Worm (Caenorhabditis elegans) whole organism, L1 larva: ENCODE data around the gene znf-706.

ENCODE experiments used
- C04F5.9 ChIP-seq: sonication (generic microtip); optimal IDR thresholded peaks from 2 replicates; lab custom pipeline; 2016; ENCODE audit warnings: missing genetic modification characterization, missing compliant biosample characterization
- F16B12.6 ChIP-seq: fragments of 150-350 bp; optimal IDR thresholded peaks from 2 replicates; lab custom pipeline; 2014; ENCODE audit warnings: missing biosample characterization, missing genetic modification characterization
- Y116A8C.19 ChIP-seq: sonication (generic microtip); optimal IDR thresholded peaks from 2 replicates; lab custom pipeline; 2016; ENCODE audit warnings: missing compliant biosample characterization, missing genetic modification characterization, borderline replicate concordance
- aha-1 ChIP-seq: fragments of 150-350 bp; optimal IDR thresholded peaks from 2 replicates; lab custom pipeline; 2014; ENCODE audit warnings: missing biosample characterization, missing genetic modification characterization
- aly-2 ChIP-seq: fragments of 150-350 bp; optimal IDR thresholded peaks from 2 replicates; lab custom pipeline; 2014; ENCODE audit warnings: missing biosample characterization, missing genetic modification characterization
- blmp-1 ChIP-seq: fragments of 150-350 bp; optimal IDR thresholded peaks from 2 replicates; lab custom pipeline; 2014; ENCODE audit warnings: missing biosample characterization, missing genetic modification characterization
- ceh-88 ChIP-seq: fragments of 200-800 bp; sonication (Bioruptor generic); IDR thresholded peaks from 2 replicates; pipeline ENCODE4 v1.3.6; 2022; ENCODE audit warnings: missing genetic modification characterization, missing compliant biosample characterization
- ceh-90 ChIP-seq: sonication (generic microtip); optimal IDR thresholded peaks from 2 replicates; lab custom pipeline; 2016; ENCODE audit warnings: missing genetic modification characterization, missing compliant biosample characterization
- dsc-1 ChIP-seq: sonication (generic microtip); optimal IDR thresholded peaks from 2 replicates; lab custom pipeline; 2016; ENCODE audit warnings: mild to moderate bottlenecking, missing genetic modification characterization, missing compliant biosample characterization
- efl-1 ChIP-seq, 4 experiments: fragments of 150-350 bp; optimal IDR thresholded peaks in 3 of 4; peaks in 1 of 4; 1 replicate in 1 of 4; 2 replicates in 3 of 4; lab custom pipeline; 2014; ENCODE audit warnings: missing biosample characterization in 2 of 4, missing genetic modification characterization in 2 of 4, missing genetic modification reagents in 2 of 4
- elt-2 ChIP-seq: sonication (generic microtip); optimal IDR thresholded peaks from 2 replicates; lab custom pipeline; 2016; ENCODE audit warnings: missing genetic modification characterization, mild to moderate bottlenecking, inconsistent platforms, missing compliant biosample characterization, missing genetic modification reagents
- elt-3 ChIP-seq, 6 experiments: fragments of 150-350 bp in 1 of 6; sonication (generic microtip); optimal IDR thresholded peaks; 2 replicates each; lab custom pipeline; 2017 to 2018; ENCODE audit warnings: missing biosample characterization in 6 of 6, missing genetic modification characterization in 6 of 6, inconsistent platforms in 1 of 6
- ets-5 ChIP-seq: fragments of 200-800 bp; sonication (Bioruptor generic); IDR thresholded peaks from 2 replicates; pipeline ENCODE4 v1.3.6; 2022; ENCODE audit warnings: missing genetic modification characterization, missing compliant biosample characterization
- fkh-4 ChIP-seq: sonication (generic microtip); optimal IDR thresholded peaks from 2 replicates; lab custom pipeline; 2016; ENCODE audit warnings: missing compliant biosample characterization, missing genetic modification characterization, borderline replicate concordance
- irx-1 ChIP-seq: sonication (generic microtip); optimal IDR thresholded peaks from 2 replicates; lab custom pipeline; 2016; ENCODE audit warnings: missing genetic modification characterization, missing compliant biosample characterization
- isw-1 ChIP-seq: fragments of 200-800 bp; sonication (Bioruptor generic); IDR thresholded peaks from 2 replicates; pipeline ENCODE4 v1.3.6; 2022; ENCODE audit warnings: missing genetic modification characterization, missing compliant biosample characterization
- lin-13 ChIP-seq: fragments of 150-350 bp; optimal IDR thresholded peaks from 2 replicates; lab custom pipeline; 2014; ENCODE audit warnings: missing biosample characterization, missing genetic modification reagents, missing genetic modification characterization
- lin-14 ChIP-seq: fragments of 200-800 bp; sonication (Bioruptor generic); optimal IDR thresholded peaks from 2 replicates; lab custom pipeline; 2018; ENCODE audit warnings: mild to moderate bottlenecking, missing genetic modification characterization, moderate library complexity, missing compliant biosample characterization
- lin-39 ChIP-seq: fragments of 150-350 bp; optimal IDR thresholded peaks from 2 replicates; lab custom pipeline; 2014; ENCODE audit warnings: missing biosample characterization, missing genetic modification reagents, missing genetic modification characterization
- mep-1 ChIP-seq: fragments of 150-350 bp; optimal IDR thresholded peaks from 2 replicates; lab custom pipeline; 2014; ENCODE audit warnings: missing biosample characterization, missing genetic modification characterization
- nhr-12 ChIP-seq: sonication (generic microtip); optimal IDR thresholded peaks from 2 replicates; lab custom pipeline; 2017; ENCODE audit warnings: missing biosample characterization, missing genetic modification characterization
- nhr-47 ChIP-seq: sonication (generic microtip); optimal IDR thresholded peaks from 2 replicates; lab custom pipeline; 2016; ENCODE audit warnings: mild to moderate bottlenecking, missing genetic modification characterization, moderate library complexity, missing compliant biosample characterization
- nhr-77 ChIP-seq: fragments of 150-350 bp; optimal IDR thresholded peaks from 2 replicates; lab custom pipeline; 2014; ENCODE audit warnings: missing biosample characterization, missing genetic modification characterization
- pag-3 ChIP-seq: sonication (generic microtip); optimal IDR thresholded peaks from 2 replicates; lab custom pipeline; 2017; ENCODE audit warnings: missing genetic modification characterization, mild to moderate bottlenecking, missing compliant biosample characterization, antibody characterized with exemption, borderline replicate concordance; ENCODE audit not compliant: insufficient read depth
- pax-3 ChIP-seq: fragments of 200-800 bp; sonication (Bioruptor generic); optimal IDR thresholded peaks from 2 replicates; lab custom pipeline; 2018; ENCODE audit warnings: mild to moderate bottlenecking, missing genetic modification characterization, moderate library complexity, missing compliant biosample characterization
- skn-1 ChIP-seq: fragments of 150-350 bp; optimal IDR thresholded peaks from 2 replicates; lab custom pipeline; 2014; ENCODE audit warnings: missing biosample characterization, missing genetic modification characterization
- snpc-4 ChIP-seq: fragments of 150-350 bp; optimal IDR thresholded peaks from 2 replicates; lab custom pipeline; 2014; ENCODE audit warnings: missing biosample characterization, missing genetic modification characterization
- snu-23 ChIP-seq: sonication (generic microtip); optimal IDR thresholded peaks from 2 replicates; lab custom pipeline; 2016; ENCODE audit warnings: missing genetic modification characterization, missing compliant biosample characterization
- sox-4 ChIP-seq: sonication (generic microtip); optimal IDR thresholded peaks from 2 replicates; lab custom pipeline; 2016; ENCODE audit warnings: missing genetic modification characterization, missing compliant biosample characterization
- sptf-1 ChIP-seq: fragments of 150-350 bp; optimal IDR thresholded peaks from 2 replicates; lab custom pipeline; 2014; ENCODE audit warnings: missing biosample characterization, missing genetic modification characterization
- sup-37 ChIP-seq: fragments of 200-800 bp; sonication (Bioruptor generic); optimal IDR thresholded peaks from 2 replicates; lab custom pipeline; 2018; ENCODE audit warnings: mild to moderate bottlenecking, missing genetic modification characterization, missing compliant biosample characterization
- swsn-7 ChIP-seq: sonication (generic microtip); optimal IDR thresholded peaks from 2 replicates; lab custom pipeline; 2016; ENCODE audit warnings: missing genetic modification characterization, missing compliant biosample characterization
- unc-30 ChIP-seq: sonication (generic microtip); optimal IDR thresholded peaks from 2 replicates; lab custom pipeline; 2017; ENCODE audit warnings: missing biosample characterization, missing genetic modification characterization
- ztf-11 ChIP-seq, 2 experiments: sonication (generic microtip); optimal IDR thresholded peaks; 2 replicates each; lab custom pipeline; 2016 to 2017; ENCODE audit warnings: missing genetic modification characterization in 2 of 2, missing biosample characterization in 1 of 2, missing compliant biosample characterization in 1 of 2
- ztf-4 ChIP-seq: fragments of 150-350 bp; optimal IDR thresholded peaks from 2 replicates; lab custom pipeline; 2014; ENCODE audit warnings: missing biosample characterization, missing genetic modification characterization

The znf-706 gene

DNA sequence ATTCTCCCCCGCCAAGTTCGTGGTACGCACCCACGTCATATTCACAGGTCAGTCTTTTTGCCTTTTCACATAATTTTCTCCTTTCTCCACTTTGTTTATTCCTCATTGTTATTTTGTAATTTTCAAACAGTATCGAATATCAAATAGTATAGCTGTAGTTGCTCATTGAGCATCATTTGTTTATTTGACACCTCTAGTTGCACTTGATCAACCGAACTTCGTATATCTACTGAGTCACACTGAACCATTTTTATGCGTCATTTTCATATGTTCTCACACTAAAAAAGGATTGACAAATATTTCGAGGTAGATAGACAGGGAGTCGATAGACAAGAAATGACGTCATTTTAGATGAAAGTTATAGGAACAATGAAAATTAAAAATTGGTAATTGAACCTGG, 24.2 kb upstream of the znf-706 start:
- TF ChIP-seq aha-1 (tag; lab: Kevin White, UChicago) (no peak), swsn-7 (tag; lab: Kevin White, UChicago) (no peak), ceh-88 (GFP tag; lab: Robert Waterston, UW) (no peak), lin-13 (no peak), ztf-4 (tag; lab: Kevin White, UChicago) (no peak), pag-3 (tag; lab: Kevin White, UChicago) (no peak), ztf-11 (tag; optimal IDR thresholded peaks at IDR 0.05; lab: Kevin White, UChicago) (no peak), ets-5 (GFP tag; lab: Robert Waterston, UW) (no peak), snu-23 (GFP tag; lab: Kevin White, UChicago) (no peak), lin-39 (tag; lab: Kevin White, UChicago) (no peak), pax-3 (tag; lab: Kevin White, UChicago) (no peak)

DNA sequence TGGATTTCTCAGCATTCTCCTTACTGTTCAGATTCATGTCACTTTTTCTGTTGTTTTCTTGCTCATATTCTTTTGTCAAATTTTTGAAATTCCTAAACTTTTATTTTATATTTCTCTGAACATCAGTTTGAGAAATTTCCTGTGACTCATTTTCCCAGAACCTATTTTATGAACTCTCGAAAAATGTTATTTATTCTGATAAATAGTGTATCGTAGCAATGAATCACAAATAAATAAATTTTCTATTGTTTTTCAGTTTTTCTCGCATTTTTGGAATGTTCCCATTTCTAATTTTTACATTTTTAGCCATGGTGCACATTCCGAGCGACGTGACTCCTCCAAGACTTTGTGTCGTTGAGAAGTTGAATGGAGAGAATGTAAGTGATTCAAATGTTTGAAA, 22.8 kb upstream of the znf-706 start, which contains the start of gene nrfl-1:
TSS of gene nrfl-1 (plus strand) at position 301 of the 400 bp plus-strand sequence.
- TF ChIP-seq nhr-77 (tag; lab: Kevin White, UChicago) = no peak
- TF ChIP-seq ztf-4 (tag; lab: Kevin White, UChicago) = no peak

DNA sequence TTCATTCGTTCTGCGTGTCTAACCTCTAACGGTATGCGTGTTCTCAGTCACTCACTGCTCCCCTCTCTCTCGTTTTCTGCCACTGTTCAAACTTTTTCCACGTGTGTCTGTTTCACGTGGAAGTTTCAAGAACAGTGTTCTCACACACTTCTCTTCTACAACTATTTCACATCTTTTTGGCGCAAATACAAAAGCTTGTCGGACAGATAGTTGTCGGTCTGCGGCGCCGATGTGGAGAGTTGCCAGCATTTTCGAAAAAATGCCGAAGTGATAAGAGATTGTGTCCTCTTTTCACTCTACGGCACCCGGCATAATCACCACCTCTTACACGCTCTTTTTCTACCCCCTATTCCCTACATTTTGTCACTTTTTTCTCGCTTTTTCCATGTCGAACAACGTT, 22.3 kb upstream of the znf-706 start:
- TF ChIP-seq efl-1 (optimal IDR thresholded peaks at IDR 0.05; lab: Kevin White, UChicago) = no peak
- peak in 1 of 2 experiments; percentile 42 for TF ChIP-seq efl-1 (GFP tag; optimal IDR thresholded peaks at IDR 0.05 in 1 of 2; lab: Kevin White, UChicago)
- no peak for TF ChIP-seq dsc-1 (tag; lab: Kevin White, UChicago)
- peak; percentile 41 for TF ChIP-seq elt-2 (tag; lab: Kevin White, UChicago)
- TF ChIP-seq nhr-47 (tag; lab: Kevin White, UChicago) = no peak

DNA sequence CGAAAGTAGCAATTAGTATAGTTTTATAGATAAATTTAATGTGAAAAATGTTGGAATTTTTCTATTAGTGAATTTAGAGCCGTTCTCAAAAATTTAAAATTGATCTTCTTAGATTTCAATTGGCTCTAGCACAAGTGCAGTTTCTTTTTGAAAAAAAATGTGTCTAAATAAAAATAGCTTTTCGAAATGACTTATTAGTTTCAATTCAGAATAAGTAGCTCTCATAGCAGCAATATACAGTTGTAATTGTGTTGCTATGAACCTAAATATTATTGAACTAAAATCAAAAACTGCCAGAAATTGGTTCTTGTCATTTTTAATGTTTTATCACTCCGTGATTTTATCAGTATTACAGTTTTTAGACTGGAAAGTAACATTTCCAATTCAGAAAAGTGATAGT, 21.7 kb upstream of the znf-706 start:
- TF ChIP-seq isw-1 (GFP tag; lab: Robert Waterston, UW) (no peak), unc-30 (tag; lab: Kevin White, UChicago) (no peak), C04F5.9 (tag; lab: Kevin White, UChicago) (no peak), nhr-12 (tag; lab: Kevin White, UChicago) (no peak), sptf-1 (no peak), ceh-90 (no peak), snpc-4 (no peak), swsn-7 (tag; lab: Kevin White, UChicago) (no peak), fkh-4 (tag; lab: Kevin White, UChicago) (no peak), sup-37 (GFP tag; lab: Kevin White, UChicago) (no peak), lin-14 (GFP tag; lab: Kevin White, UChicago) (no peak), mep-1 (no peak), elt-3 (tag; optimal IDR thresholded peaks at IDR 0.05; lab: Kevin White, UChicago) (no peak), lin-39 (tag; lab: Kevin White, UChicago) (no peak), F16B12.6 (tag; lab: Kevin White, UChicago) (no peak)
- TF ChIP-seq, all 84 proteins: peak for 0

DNA sequence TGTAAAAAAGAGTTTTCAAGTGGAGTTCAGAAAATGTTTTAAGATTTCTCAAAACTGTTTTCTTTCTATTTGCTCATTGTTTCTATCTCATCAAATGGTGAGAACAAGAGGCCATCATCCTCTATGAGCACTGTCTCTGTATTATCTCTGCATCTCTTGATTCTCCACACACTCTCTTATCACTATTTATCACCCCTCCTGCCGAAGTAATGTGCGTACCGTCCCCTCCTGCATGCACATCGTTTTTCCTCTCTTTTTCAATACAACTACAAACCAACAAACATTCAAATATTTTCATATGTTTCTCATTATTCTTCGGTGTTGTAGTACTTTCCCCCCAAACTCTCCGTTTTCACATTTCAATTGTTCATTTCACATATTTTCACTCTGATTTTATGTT, 20.4 kb upstream of the znf-706 start:
- TF ChIP-seq irx-1 (tag; lab: Kevin White, UChicago) = no peak
- no peak for TF ChIP-seq ets-5 (GFP tag; lab: Robert Waterston, UW)
- no peak for TF ChIP-seq aly-2 (tag; lab: Kevin White, UChicago)
- TF ChIP-seq efl-1 (optimal IDR thresholded peaks at IDR 0.05; lab: Kevin White, UChicago) = no peak
- TF ChIP-seq efl-1 (GFP tag; optimal IDR thresholded peaks at IDR 0.05 in 1 of 2; lab: Kevin White, UChicago) = peak in 1 of 2 experiments; percentile 46
- no peak for TF ChIP-seq skn-1 (tag; lab: Kevin White, UChicago)
- no peak for TF ChIP-seq snu-23 (GFP tag; lab: Kevin White, UChicago)
- TF ChIP-seq elt-2 (tag; lab: Kevin White, UChicago) = peak; percentile 46
- TF ChIP-seq Y116A8C.19 (tag; lab: Kevin White, UChicago) = no peak
- no peak for TF ChIP-seq blmp-1 (tag; lab: Kevin White, UChicago)
- TF ChIP-seq sox-4 (tag; lab: Kevin White, UChicago) = no peak
